Fruit fly (Drosophila melanogaster) S2 (cell line): ENCODE measurements around the gene Mettl4.

Source experiments
- CG8478 ChIP-seq: fragments of >200 bp; optimal IDR thresholded peaks from 2 replicates; lab custom pipeline; 2018
- CTCF ChIP-seq, 2 experiments: fragments of >200 bp; optimal IDR thresholded peaks; 2 replicates each; lab custom pipeline; 2018

Gene Mettl4

DNA sequence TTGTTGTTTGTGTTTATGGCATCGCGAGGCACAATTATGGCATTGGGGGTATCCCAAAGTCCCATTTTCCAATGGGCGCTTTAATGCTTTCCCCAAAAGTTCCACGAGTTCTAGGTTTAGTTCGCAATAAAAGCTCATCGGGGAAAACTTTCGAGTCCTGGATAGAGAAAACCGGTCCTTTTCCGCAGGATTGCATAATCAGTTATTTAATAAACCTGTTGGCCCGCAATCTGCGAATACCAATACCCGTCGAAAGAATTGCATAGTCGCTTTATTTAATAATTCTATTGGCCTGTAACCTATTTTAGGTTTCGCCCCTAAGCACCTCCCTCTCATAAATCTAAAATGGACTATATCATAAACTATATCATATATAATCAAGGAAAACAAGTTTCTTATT is 45.0 kb downstream of the Mettl4 start:
- no peak for TF ChIP-seq CTCF (optimal IDR thresholded peaks at IDR 0.05; lab: Kevin White, UChicago)
- TF ChIP-seq CG8478 (lab: Kevin White, UChicago) = no peak

dm6 chr3R:16604715-16605114 is 46.2 kb downstream of the Mettl4 start, which contains the start of gene CG10345:
CG10345 (minus strand) TSS chr3R:16604861.
- TF ChIP-seq CG8478 (lab: Kevin White, UChicago) = no peak

DNA sequence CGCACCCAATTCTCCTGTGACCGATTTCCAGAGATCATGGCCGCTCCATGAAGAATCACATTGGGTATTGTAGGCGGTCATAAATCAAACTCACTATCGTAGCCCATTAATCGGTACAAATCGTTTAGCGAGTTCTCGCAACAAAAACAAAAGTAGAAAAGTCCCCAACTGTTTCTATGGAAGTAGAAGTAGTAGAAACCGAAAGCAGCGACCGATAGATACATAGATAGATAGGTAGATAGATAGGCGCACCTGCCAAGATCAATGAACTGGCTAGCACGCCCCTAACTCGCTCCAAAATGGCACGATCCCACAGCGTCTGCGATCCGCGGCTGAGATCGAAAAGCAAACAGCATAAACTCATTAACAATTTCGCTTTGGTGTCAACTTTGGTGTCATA is 50.2 kb downstream of the Mettl4 start:
- TF ChIP-seq CG8478 (lab: Kevin White, UChicago) (no peak), CTCF (optimal IDR thresholded peaks at IDR 0.05; lab: Kevin White, UChicago) (no peak)
